Worm (Caenorhabditis elegans): ENCODE measurements around the gene Y53G8AM.8.

ce11 chrIII:3258306-3258705 lies 20.2 kb downstream of the Y53G8AM.8 start, which contains the start of gene nspg-7.2:
- TF ChIP-seq tbx-2 (tag; optimal IDR thresholded peaks at IDR 0.05), result no peak
- no peak for TF ChIP-seq nhr-11 (tag; optimal IDR thresholded peaks at IDR 0.05)
- TF ChIP-seq ets-5 (GFP tag; IDR thresholded peaks at IDR 0.05), result no peak
- no peak for TF ChIP-seq lin-13 (GFP tag; optimal IDR thresholded peaks at IDR 0.05)
- TF ChIP-seq unc-62 (GFP tag; optimal IDR thresholded peaks at IDR 0.05), result no peak
- TF ChIP-seq fkh-8 (tag; optimal IDR thresholded peaks at IDR 0.05), result no peak
- TF ChIP-seq egl-27 (tag; optimal IDR thresholded peaks at IDR 0.05), result no peak
- TF ChIP-seq unc-130 (tag; optimal IDR thresholded peaks at IDR 0.05), result no peak
- no peak for TF ChIP-seq nhr-237 (tag; optimal IDR thresholded peaks at IDR 0.05)
- no peak for TF ChIP-seq skn-1 (tag; optimal IDR thresholded peaks at IDR 0.05)

Measured in whole organism, L1 larva.